Worm (Caenorhabditis elegans) whole organism, L1 larva: ENCODE data around the gene nas-21.

Experiments used
- snpc-4 ChIP-seq: fragments of 150-350 bp; optimal IDR thresholded peaks from 2 replicates; lab custom pipeline; 2014; ENCODE audit warnings: missing biosample characterization, missing genetic modification characterization
- sox-4 ChIP-seq: sonication (generic microtip); optimal IDR thresholded peaks from 2 replicates; lab custom pipeline; 2016; ENCODE audit warnings: missing genetic modification characterization, missing compliant biosample characterization
- swsn-7 ChIP-seq: sonication (generic microtip); optimal IDR thresholded peaks from 2 replicates; lab custom pipeline; 2016; ENCODE audit warnings: missing genetic modification characterization, missing compliant biosample characterization
- unc-30 ChIP-seq: sonication (generic microtip); optimal IDR thresholded peaks from 2 replicates; lab custom pipeline; 2017; ENCODE audit warnings: missing biosample characterization, missing genetic modification characterization

- TF ChIP-seq unc-30 (tag; lab: Kevin White, UChicago) (no peak), snpc-4 (tag; lab: Kevin White, UChicago) (no peak), swsn-7 (tag; lab: Kevin White, UChicago) (no peak), sox-4 (tag; lab: Kevin White, UChicago) (no peak)
Measured at ce11 chrV:11439202-11439601, 33.2 kb upstream of the nas-21 start.
